Fruit fly (Drosophila melanogaster) whole organism, prepupa: ENCODE data around the gene Ndc1.
A peak's percentile ranks its signal among the peaks of the same experiment; 100 is the strongest.

ENCODE experiments used
- CG10631 ChIP-seq: fragments of 200-800 bp; sonication (Bioruptor generic); optimal IDR thresholded peaks from 2 replicates; lab custom pipeline; 2016; ENCODE audit warnings: missing biosample characterization, missing genetic modification characterization
- CG10669 ChIP-seq: fragments of 200-800 bp; sonication (Bioruptor generic); optimal IDR thresholded peaks from 3 replicates; lab custom pipeline; 2018; ENCODE audit warnings: missing biosample characterization, mild to moderate bottlenecking, missing genetic modification characterization, moderate library complexity
- CG11294 ChIP-seq: fragments of 200-800 bp; sonication (Bioruptor generic); IDR thresholded peaks from 2 replicates; pipeline ENCODE4 v1.3.6; 2022; ENCODE audit warnings: missing biosample characterization, missing genetic modification characterization
- CG15336 ChIP-seq: fragments of 200-800 bp; sonication (Bioruptor generic); IDR thresholded peaks from 2 replicates; pipeline ENCODE4 v1.3.6; 2022; ENCODE audit warnings: missing biosample characterization, missing genetic modification characterization
- CG1621 ChIP-seq: fragments of 200-800 bp; sonication (Bioruptor generic); optimal IDR thresholded peaks from 3 replicates; lab custom pipeline; 2018; ENCODE audit warnings: missing biosample characterization, mild to moderate bottlenecking, missing genetic modification characterization
- CG16779 ChIP-seq: fragments of 200-800 bp; sonication (Bioruptor generic); optimal IDR thresholded peaks from 3 replicates; lab custom pipeline; 2017; ENCODE audit warnings: missing biosample characterization, mild to moderate bottlenecking, missing genetic modification characterization
- CG32006 ChIP-seq: fragments of 200-800 bp; sonication (Bioruptor generic); optimal IDR thresholded peaks from 3 replicates; lab custom pipeline; 2017; ENCODE audit warnings: missing biosample characterization, mild to moderate bottlenecking, missing genetic modification characterization
- CG34406 ChIP-seq: fragments of 200-800 bp; sonication (Bioruptor generic); optimal IDR thresholded peaks from 3 replicates; lab custom pipeline; 2016; ENCODE audit warnings: missing biosample characterization, missing genetic modification characterization
- CG3919 ChIP-seq: fragments of 200-800 bp; sonication (Bioruptor generic); optimal IDR thresholded peaks from 3 replicates; lab custom pipeline; 2016; ENCODE audit warnings: missing biosample characterization, missing genetic modification characterization
- CG4318 ChIP-seq: fragments of 200-800 bp; sonication (Bioruptor generic); optimal IDR thresholded peaks from 3 replicates; lab custom pipeline; 2017; ENCODE audit warnings: missing biosample characterization, mild to moderate bottlenecking, missing genetic modification characterization
- CG6163 ChIP-seq: fragments of 200-800 bp; sonication (Bioruptor generic); IDR thresholded peaks from 3 replicates; pipeline ENCODE4 v1.3.6; 2022; ENCODE audit warnings: missing biosample characterization, missing genetic modification characterization
- CG6276 ChIP-seq: fragments of 200-800 bp; sonication (Bioruptor generic); optimal IDR thresholded peaks from 2 replicates; lab custom pipeline; 2017; ENCODE audit warnings: missing biosample characterization, mild to moderate bottlenecking, missing genetic modification characterization
- CG6792 ChIP-seq: fragments of 200-800 bp; sonication (Bioruptor generic); optimal IDR thresholded peaks from 3 replicates; lab custom pipeline; 2016; ENCODE audit warnings: missing biosample characterization, missing genetic modification characterization
- CG6854 ChIP-seq: fragments of 200-800 bp; sonication (Bioruptor generic); optimal IDR thresholded peaks from 2 replicates; lab custom pipeline; 2017; ENCODE audit warnings: missing biosample characterization, mild to moderate bottlenecking, missing genetic modification characterization
- CG7368 ChIP-seq: fragments of 200-800 bp; sonication (Bioruptor generic); optimal IDR thresholded peaks from 3 replicates; lab custom pipeline; 2016; ENCODE audit warnings: missing biosample characterization, missing genetic modification characterization
- CG8319 ChIP-seq: fragments of 200-800 bp; sonication (Bioruptor generic); optimal IDR thresholded peaks from 3 replicates; lab custom pipeline; 2016; ENCODE audit warnings: missing biosample characterization, missing genetic modification characterization
- CG8632 ChIP-seq: fragments of 200-800 bp; sonication (Bioruptor generic); optimal IDR thresholded peaks from 3 replicates; lab custom pipeline; 2016; ENCODE audit warnings: missing biosample characterization, missing genetic modification characterization
- Eip78C ChIP-seq: fragments of 200-800 bp; sonication (Bioruptor generic); peaks from one replicate; lab custom pipeline; 2016; ENCODE audit warnings: missing biosample characterization, missing genetic modification characterization
- Eip93F ChIP-seq: fragments of 200-800 bp; sonication (Bioruptor generic); optimal IDR thresholded peaks from 2 replicates; lab custom pipeline; 2016; ENCODE audit warnings: missing biosample characterization, mild to moderate bottlenecking, missing genetic modification characterization
- Hr38 ChIP-seq: sonication (Bioruptor generic); optimal IDR thresholded peaks from 2 replicates; lab custom pipeline; 2016; ENCODE audit warnings: missing biosample characterization, missing genetic modification characterization
- Hr4 ChIP-seq: fragments of 200-800 bp; sonication (Bioruptor generic); optimal IDR thresholded peaks from 3 replicates; lab custom pipeline; 2016; ENCODE audit warnings: missing biosample characterization, missing genetic modification characterization
- Lpt ChIP-seq: fragments of 200-800 bp; sonication (Bioruptor generic); optimal IDR thresholded peaks from 3 replicates; lab custom pipeline; 2016; ENCODE audit warnings: missing biosample characterization, missing genetic modification characterization
- Met ChIP-seq: fragments of 200-800 bp; sonication (Bioruptor generic); optimal IDR thresholded peaks from 3 replicates; lab custom pipeline; 2016; ENCODE audit warnings: missing biosample characterization, missing genetic modification characterization
- OdsH ChIP-seq: fragments of 200-800 bp; sonication (Bioruptor generic); optimal IDR thresholded peaks from 3 replicates; lab custom pipeline; 2016; ENCODE audit warnings: missing biosample characterization, missing genetic modification characterization
- Smox ChIP-seq: fragments of 200-800 bp; sonication (Bioruptor generic); optimal IDR thresholded peaks from 3 replicates; lab custom pipeline; 2016; ENCODE audit warnings: missing biosample characterization, missing genetic modification characterization
- Sox15 ChIP-seq: fragments of 200-800 bp; sonication (Bioruptor generic); optimal IDR thresholded peaks from 3 replicates; lab custom pipeline; 2016; ENCODE audit warnings: missing biosample characterization, missing genetic modification characterization
- achi ChIP-seq: fragments of 200-800 bp; sonication (Bioruptor generic); optimal IDR thresholded peaks from 3 replicates; lab custom pipeline; 2016; ENCODE audit warnings: missing biosample characterization, missing genetic modification characterization
- acj6 ChIP-seq: fragments of 200-800 bp; sonication (Bioruptor generic); optimal IDR thresholded peaks from 3 replicates; lab custom pipeline; 2016; ENCODE audit warnings: missing biosample characterization, missing genetic modification characterization
- cyc ChIP-seq: fragments of 200-800 bp; sonication (Bioruptor generic); optimal IDR thresholded peaks from 3 replicates; lab custom pipeline; 2016; ENCODE audit warnings: missing biosample characterization, missing genetic modification characterization
- dsx ChIP-seq: fragments of 200-800 bp; optimal IDR thresholded peaks from 3 replicates; lab custom pipeline; 2019; ENCODE audit warnings: missing biosample characterization, mild to moderate bottlenecking, missing genetic modification characterization, moderate library complexity; ENCODE audit not compliant: poor library complexity, severe bottlenecking
- eg ChIP-seq: fragments of 200-800 bp; sonication (Bioruptor generic); IDR thresholded peaks from 3 replicates; pipeline ENCODE4 v1.3.6; 2022; ENCODE audit warnings: missing biosample characterization, missing genetic modification characterization
- esn ChIP-seq: fragments of 200-800 bp; sonication (Bioruptor generic); optimal IDR thresholded peaks from 2 replicates; lab custom pipeline; 2016; ENCODE audit warnings: missing biosample characterization, mild to moderate bottlenecking, missing genetic modification characterization, moderate library complexity
- fd59A ChIP-seq: fragments of 200-800 bp; sonication (Bioruptor generic); optimal IDR thresholded peaks from 2 replicates; lab custom pipeline; 2017; ENCODE audit warnings: missing biosample characterization, mild to moderate bottlenecking, missing genetic modification characterization, missing genetic modification reagents
- fd85E ChIP-seq: fragments of 200-800 bp; sonication (Bioruptor generic); optimal IDR thresholded peaks from 3 replicates; lab custom pipeline; 2016; ENCODE audit warnings: missing biosample characterization, missing genetic modification characterization
- fkh ChIP-seq: fragments of 200-800 bp; sonication (Bioruptor generic); optimal IDR thresholded peaks from 3 replicates; lab custom pipeline; 2017; ENCODE audit warnings: missing biosample characterization, mild to moderate bottlenecking, missing genetic modification characterization, moderate library complexity
- lz ChIP-seq: fragments of 200-800 bp; sonication (Bioruptor generic); optimal IDR thresholded peaks from 3 replicates; lab custom pipeline; 2016; ENCODE audit warnings: missing biosample characterization, missing genetic modification characterization
- net ChIP-seq: fragments of 200-800 bp; sonication (Bioruptor generic); optimal IDR thresholded peaks from 3 replicates; lab custom pipeline; 2016; ENCODE audit warnings: missing biosample characterization, missing genetic modification characterization
- salr ChIP-seq, 2 experiments: fragments of 200-800 bp; sonication (Bioruptor generic); optimal IDR thresholded peaks; 3 replicates each; lab custom pipeline; 2016 to 2018; ENCODE audit warnings: missing biosample characterization in 2 of 2, missing genetic modification characterization in 2 of 2, mild to moderate bottlenecking in 1 of 2
- spab ChIP-seq: fragments of 200-800 bp; sonication (Bioruptor generic); optimal IDR thresholded peaks from 2 replicates; lab custom pipeline; 2017; ENCODE audit warnings: missing biosample characterization, mild to moderate bottlenecking, missing genetic modification characterization, missing genetic modification reagents
- svp ChIP-seq: fragments of 200-800 bp; sonication (Bioruptor generic); peaks from one replicate; lab custom pipeline; 2016; ENCODE audit warnings: missing biosample characterization, missing genetic modification characterization
- vri ChIP-seq: fragments of 200-800 bp; sonication (Bioruptor generic); optimal IDR thresholded peaks from 3 replicates; lab custom pipeline; 2016; ENCODE audit warnings: missing biosample characterization, mild to moderate bottlenecking, missing genetic modification characterization

Gene Ndc1

dm6 chr3R:23933684-23934575 is 9.7 kb downstream of the Ndc1 start, which contains the start of gene CG5854 (continued):
- TF ChIP-seq CG10669 (GFP tag; lab: Kevin White, UChicago) (peak; percentile 93), CG6792 (GFP tag; lab: Kevin White, UChicago) (peak; percentile 96), CG6276 (GFP tag; lab: Kevin White, UChicago) (peak; percentile 98), Hr4 (GFP tag; lab: Kevin White, UChicago) (peak; percentile 97), CG4318 (GFP tag; lab: Kevin White, UChicago) (peak; percentile 92), cyc (GFP tag; lab: Kevin White, UChicago) (peak; percentile 96), fd59A (GFP tag; lab: Kevin White, UChicago) (peak; percentile 94), CG32006 (GFP tag; lab: Kevin White, UChicago) (peak; percentile 96), esn (GFP tag; lab: Kevin White, UChicago) (peak; percentile 97), fd85E (GFP tag; lab: Kevin White, UChicago) (no peak), vri (GFP tag; lab: Kevin White, UChicago) (peak; percentile 96), Sox15 (GFP tag; lab: Kevin White, UChicago) (peak; percentile 94), achi (GFP tag; lab: Kevin White, UChicago) (peak; percentile 98), Eip93F (GFP tag; lab: Kevin White, UChicago) (no peak), CG11294 (GFP tag; lab: Robert Waterston, UW) (peak; percentile 96)

dm6 chr3R:23938564-23939122 is 14.4 kb downstream of the Ndc1 start:
- TF ChIP-seq CG7368 (GFP tag; lab: Kevin White, UChicago), result no peak
- no peak for TF ChIP-seq CG34406 (GFP tag; lab: Kevin White, UChicago)
- TF ChIP-seq vri (GFP tag; lab: Kevin White, UChicago), result peak; percentile 84
- TF ChIP-seq net, result no peak
- peak; percentile 17 for TF ChIP-seq Eip78C (GFP tag; lab: Kevin White, UChicago)
- 0 out of 2 replicates have a peak, but pooled peaks have one; percentile 8 for TF ChIP-seq CG15336 (GFP tag; lab: Robert Waterston, UW)
- no peak for TF ChIP-seq CG1621 (tag; lab: Kevin White, UChicago)
- TF ChIP-seq Lpt (GFP tag; lab: Kevin White, UChicago), result no peak
- TF ChIP-seq lz (GFP tag; lab: Kevin White, UChicago), result no peak
- no peak for TF ChIP-seq CG6854 (GFP tag; lab: Kevin White, UChicago)
- no peak for TF ChIP-seq CG11294 (GFP tag; lab: Robert Waterston, UW)
- no peak for TF ChIP-seq Hr4 (GFP tag; lab: Kevin White, UChicago)
- no peak for TF ChIP-seq spab (GFP tag; lab: Kevin White, UChicago)
- no peak for TF ChIP-seq Met (GFP tag; lab: Kevin White, UChicago)
- no peak for TF ChIP-seq CG10631 (GFP tag; lab: Kevin White, UChicago)
- no peak for TF ChIP-seq cyc (GFP tag; lab: Kevin White, UChicago)
- no peak for TF ChIP-seq salr (GFP tag; optimal IDR thresholded peaks at IDR 0.05; lab: Kevin White, UChicago)
- no peak for TF ChIP-seq Smox (GFP tag; lab: Kevin White, UChicago)

- TF ChIP-seq CG4318 (GFP tag; lab: Kevin White, UChicago), result no peak
- peak; percentile 61 for TF ChIP-seq Eip78C (GFP tag; lab: Kevin White, UChicago)
- peak; percentile 6 for TF ChIP-seq acj6 (GFP tag; lab: Kevin White, UChicago)
- no peak for TF ChIP-seq dsx (GFP tag; lab: Kevin White, UChicago)
- TF ChIP-seq CG3919, result no peak
- TF ChIP-seq OdsH (GFP tag; lab: Kevin White, UChicago), result peak; percentile 17
- peak; percentile 96 for TF ChIP-seq fkh
- TF ChIP-seq CG10669 (GFP tag; lab: Kevin White, UChicago), result peak; percentile 4
- TF ChIP-seq CG15336 (GFP tag; lab: Robert Waterston, UW), result peak; percentile 43; the same call in 1 of the 2 replicates
- peak; percentile 35 for TF ChIP-seq Hr38
- TF ChIP-seq CG6163 (GFP tag; lab: Robert Waterston, UW), result 0 out of 3 replicates have a peak, but pooled peaks have one; percentile 7
- TF ChIP-seq CG32006 (GFP tag; lab: Kevin White, UChicago), result peak; percentile 38
- peak; percentile 3 for TF ChIP-seq CG6276 (GFP tag; lab: Kevin White, UChicago)
- peak; percentile 40 for TF ChIP-seq CG16779 (tag; lab: Kevin White, UChicago)
- TF ChIP-seq cyc (GFP tag; lab: Kevin White, UChicago), result no peak
- no peak for TF ChIP-seq svp (GFP tag; lab: Kevin White, UChicago)
- TF ChIP-seq CG8319 (GFP tag; lab: Kevin White, UChicago), result no peak
- TF ChIP-seq CG8632 (GFP tag; lab: Kevin White, UChicago), result no peak
- TF ChIP-seq CG34406 (GFP tag; lab: Kevin White, UChicago), result no peak
- TF ChIP-seq eg, result peak; percentile 49; the same call in 2 of the 3 replicates
- TF ChIP-seq Sox15 (GFP tag; lab: Kevin White, UChicago), result no peak
These were observed 16.0 kb downstream of the Ndc1 start for dm6 chr3R:23939921-23940839.
